Worm (Caenorhabditis elegans) whole organism, young adult: ENCODE measurements around the gene Y76B12C.3.
A peak's percentile ranks its signal among the peaks of the same experiment; 100 is the strongest.

ENCODE experiments used
- B0261.1 ChIP-seq: sonication (generic microtip); optimal IDR thresholded peaks from 2 replicates; lab custom pipeline; 2016; ENCODE audit warnings: mild to moderate bottlenecking, missing genetic modification characterization, moderate library complexity, missing compliant biosample characterization
- C06A6.2 ChIP-seq: fragments of 200-800 bp; sonication (Bioruptor generic); conservative IDR thresholded peaks from 2 replicates; pipeline ENCODE4 v1.3.6; 2022; ENCODE audit warnings: missing genetic modification characterization, missing compliant biosample characterization
- D2030.7 ChIP-seq: fragments of 200-800 bp; sonication (Bioruptor generic); IDR thresholded peaks from 2 replicates; pipeline ENCODE4 v1.3.6; 2022; ENCODE audit warnings: missing genetic modification reagents, missing genetic modification characterization, missing compliant biosample characterization
- F10E7.11 ChIP-seq: sonication (generic microtip); optimal IDR thresholded peaks from 2 replicates; lab custom pipeline; 2017; ENCODE audit warnings: mild to moderate bottlenecking, missing genetic modification characterization, moderate library complexity, missing compliant biosample characterization
- F22D6.2 ChIP-seq: sonication (generic microtip); optimal IDR thresholded peaks from 2 replicates; lab custom pipeline; 2016; ENCODE audit warnings: mild to moderate bottlenecking, missing genetic modification characterization, missing compliant biosample characterization
- F37B4.10 ChIP-seq: fragments of 200-800 bp; sonication (Bioruptor generic); IDR thresholded peaks from 2 replicates; pipeline ENCODE4 v1.3.6; 2022; ENCODE audit warnings: missing genetic modification characterization, missing compliant biosample characterization
- F57A8.1 ChIP-seq: fragments of 200-800 bp; sonication (Bioruptor generic); optimal IDR thresholded peaks from 2 replicates; lab custom pipeline; 2018; ENCODE audit warnings: mild to moderate bottlenecking, missing genetic modification characterization, moderate library complexity, missing compliant biosample characterization
- akir-1 ChIP-seq: fragments of 200-800 bp; sonication (Bioruptor generic); optimal IDR thresholded peaks from 2 replicates; lab custom pipeline; 2018; ENCODE audit warnings: mild to moderate bottlenecking, missing genetic modification characterization, moderate library complexity, missing compliant biosample characterization
- aptf-2 ChIP-seq: fragments of 200-800 bp; sonication (Bioruptor generic); conservative IDR thresholded peaks from 2 replicates; pipeline ENCODE4 v1.3.6; 2022; ENCODE audit warnings: missing genetic modification reagents, missing genetic modification characterization, missing compliant biosample characterization
- atf-7 ChIP-seq: sonication (generic microtip); optimal IDR thresholded peaks from 2 replicates; lab custom pipeline; 2017; ENCODE audit warnings: mild to moderate bottlenecking, missing genetic modification characterization, missing compliant biosample characterization
- attf-3 ChIP-seq: fragments of 200-800 bp; sonication (Bioruptor generic); conservative IDR thresholded peaks from 2 replicates; pipeline ENCODE4 v1.3.6; 2022; ENCODE audit warnings: missing genetic modification reagents, missing genetic modification characterization, missing compliant biosample characterization
- attf-6 ChIP-seq: fragments of 200-800 bp; sonication (Bioruptor generic); IDR thresholded peaks from 2 replicates; pipeline ENCODE4 v1.3.6; 2022; ENCODE audit warnings: missing genetic modification reagents, missing genetic modification characterization, missing compliant biosample characterization
- bed-2 ChIP-seq: fragments of 200-800 bp; sonication (Bioruptor generic); IDR thresholded peaks from 2 replicates; pipeline ENCODE4 v1.3.6; 2022; ENCODE audit warnings: missing genetic modification reagents, missing genetic modification characterization, missing compliant biosample characterization
- cebp-1 ChIP-seq, 2 experiments: fragments of 200-800 bp in 1 of 2; sonication (Bioruptor generic) in 1 of 2; sonication (generic microtip) in 1 of 2; IDR thresholded peaks in 1 of 2; optimal IDR thresholded peaks in 1 of 2; 2 replicates each; pipeline versions ENCODE4 v1.3.6 to Lab custom; 2017 to 2022; ENCODE audit warnings: missing compliant biosample characterization in 2 of 2, missing genetic modification characterization in 2 of 2, mild to moderate bottlenecking in 1 of 2, missing genetic modification reagents in 1 of 2, moderate library complexity in 1 of 2
- ceh-27 ChIP-seq: fragments of 200-800 bp; sonication (Bioruptor generic); optimal IDR thresholded peaks from 2 replicates; lab custom pipeline; 2018; ENCODE audit warnings: mild to moderate bottlenecking, missing genetic modification characterization, moderate library complexity, missing compliant biosample characterization
- ceh-79 ChIP-seq: sonication (generic microtip); optimal IDR thresholded peaks from 2 replicates; lab custom pipeline; 2017; ENCODE audit warnings: mild to moderate bottlenecking, missing genetic modification characterization, missing compliant biosample characterization
- die-1 ChIP-seq: sonication (generic microtip); optimal IDR thresholded peaks from 2 replicates; lab custom pipeline; 2016; ENCODE audit warnings: missing genotype, mild to moderate bottlenecking, missing genetic modification characterization, missing compliant biosample characterization
- dpl-1 ChIP-seq: fragments of 150-350 bp; optimal IDR thresholded peaks from 2 replicates; lab custom pipeline; 2014; ENCODE audit warnings: missing biosample characterization, missing genetic modification reagents, missing genetic modification characterization
- efl-1 ChIP-seq: fragments of 150-350 bp; optimal IDR thresholded peaks from 2 replicates; lab custom pipeline; 2014; ENCODE audit warnings: missing biosample characterization, missing genetic modification reagents, missing genetic modification characterization
- egrh-3 ChIP-seq: fragments of 200-800 bp; sonication (Bioruptor generic); IDR thresholded peaks from 2 replicates; pipeline ENCODE4 v1.3.6; 2022; ENCODE audit warnings: missing genetic modification reagents, missing genetic modification characterization, missing compliant biosample characterization
- ets-4 ChIP-seq: fragments of 200-800 bp; sonication (Bioruptor generic); optimal IDR thresholded peaks from 2 replicates; lab custom pipeline; 2018; ENCODE audit warnings: mild to moderate bottlenecking, missing genetic modification characterization, missing compliant biosample characterization
- him-1 ChIP-seq: sonication (generic microtip); optimal IDR thresholded peaks from 2 replicates; lab custom pipeline; 2016; ENCODE audit warnings: missing genotype, missing genetic modification reagents, missing genetic modification characterization, missing compliant biosample characterization
- hlh-12 ChIP-seq: sonication (generic microtip); optimal IDR thresholded peaks from 2 replicates; lab custom pipeline; 2016; ENCODE audit warnings: missing genetic modification characterization, missing compliant biosample characterization
- hlh-26 ChIP-seq: fragments of 200-800 bp; sonication (Bioruptor generic); conservative IDR thresholded peaks from 2 replicates; pipeline ENCODE4 v1.3.6; 2022; ENCODE audit warnings: missing genetic modification reagents, missing genetic modification characterization, missing compliant biosample characterization
- hrde-1 ChIP-seq: sonication (generic microtip); optimal IDR thresholded peaks from 2 replicates; lab custom pipeline; 2016; ENCODE audit warnings: missing genetic modification characterization, mild to moderate bottlenecking, missing compliant biosample characterization, moderate library complexity, missing genotype, missing genetic modification reagents, borderline replicate concordance
- lag-1 ChIP-seq: fragments of 200-800 bp; sonication (Bioruptor generic); IDR thresholded peaks from 2 replicates; pipeline ENCODE4 v1.3.6; 2022; ENCODE audit warnings: missing genetic modification reagents, missing genetic modification characterization, missing compliant biosample characterization
- lin-35 ChIP-seq, 3 experiments: fragments of 150-350 bp in 2 of 3; sonication (generic microtip) in 1 of 3; optimal IDR thresholded peaks; 2 replicates each; lab custom pipeline; 2014 to 2018; ENCODE audit warnings: missing biosample characterization in 3 of 3, missing genetic modification characterization in 3 of 3, missing genetic modification reagents in 3 of 3
- lin-40 ChIP-seq: sonication (generic microtip); optimal IDR thresholded peaks from 2 replicates; lab custom pipeline; 2016; ENCODE audit warnings: missing genetic modification characterization, mild to moderate bottlenecking, missing compliant biosample characterization, missing genotype, missing genetic modification reagents
- lin-54 ChIP-seq: fragments of 200-800 bp; sonication (Bioruptor generic); optimal IDR thresholded peaks from 2 replicates; lab custom pipeline; 2018; ENCODE audit warnings: mild to moderate bottlenecking, missing genetic modification characterization, missing compliant biosample characterization
- lir-1 ChIP-seq: fragments of 200-800 bp; sonication (Bioruptor generic); conservative IDR thresholded peaks from 2 replicates; pipeline ENCODE4 v1.3.6; 2022; ENCODE audit warnings: missing genetic modification reagents, missing genetic modification characterization, missing compliant biosample characterization
- madf-10 ChIP-seq: sonication (generic microtip); optimal IDR thresholded peaks from 2 replicates; lab custom pipeline; 2016; ENCODE audit warnings: mild to moderate bottlenecking, missing genetic modification characterization, missing compliant biosample characterization
- mes-4 ChIP-seq: sonication (generic microtip); optimal IDR thresholded peaks from 2 replicates; lab custom pipeline; 2016; ENCODE audit warnings: missing genotype, missing genetic modification characterization, missing compliant biosample characterization
- mxl-1 ChIP-seq: sonication (generic microtip); optimal IDR thresholded peaks from 2 replicates; lab custom pipeline; 2016; ENCODE audit warnings: missing genetic modification characterization, missing compliant biosample characterization
- nhr-179 ChIP-seq: sonication (generic microtip); optimal IDR thresholded peaks from 2 replicates; lab custom pipeline; 2016; ENCODE audit warnings: mild to moderate bottlenecking, missing genetic modification characterization, missing compliant biosample characterization
- sdz-38 ChIP-seq: sonication (generic microtip); optimal IDR thresholded peaks from 2 replicates; lab custom pipeline; 2016; ENCODE audit warnings: missing genotype, missing genetic modification characterization, missing compliant biosample characterization
- snpc-1.3 ChIP-seq: sonication (generic microtip); optimal IDR thresholded peaks from 2 replicates; lab custom pipeline; 2017; ENCODE audit warnings: missing genetic modification characterization, mild to moderate bottlenecking, missing compliant biosample characterization, antibody characterized with exemption, moderate library complexity, missing genotype, missing genetic modification reagents; ENCODE audit not compliant: insufficient read depth
- snpc-3.4 ChIP-seq: sonication (generic microtip); optimal IDR thresholded peaks from 2 replicates; lab custom pipeline; 2017; ENCODE audit warnings: missing genetic modification characterization, mild to moderate bottlenecking, missing compliant biosample characterization, antibody characterized with exemption, moderate library complexity, missing genotype, missing genetic modification reagents
- tlf-1 ChIP-seq: fragments of 200-800 bp; sonication (Bioruptor generic); optimal IDR thresholded peaks from 2 replicates; lab custom pipeline; 2018; ENCODE audit warnings: mild to moderate bottlenecking, missing genetic modification characterization, missing compliant biosample characterization
- zim-3 ChIP-seq: sonication (generic microtip); optimal IDR thresholded peaks from 2 replicates; lab custom pipeline; 2017; ENCODE audit warnings: mild to moderate bottlenecking, missing genetic modification characterization, moderate library complexity, missing compliant biosample characterization
- ztf-18 ChIP-seq: sonication (generic microtip); optimal IDR thresholded peaks from 2 replicates; lab custom pipeline; 2016; ENCODE audit warnings: missing genotype, mild to moderate bottlenecking, missing genetic modification characterization, missing compliant biosample characterization
- ztf-28 ChIP-seq: fragments of 200-800 bp; sonication (Bioruptor generic); IDR thresholded peaks from 2 replicates; pipeline ENCODE4 v1.3.6; 2022; ENCODE audit warnings: missing genetic modification reagents, missing genetic modification characterization, missing compliant biosample characterization
- ztf-6 ChIP-seq: fragments of 200-800 bp; sonication (Bioruptor generic); IDR thresholded peaks from 2 replicates; pipeline ENCODE4 v1.3.6; 2022; ENCODE audit warnings: missing genetic modification reagents, missing genetic modification characterization, missing compliant biosample characterization

Y76B12C.3 gene

DNA sequence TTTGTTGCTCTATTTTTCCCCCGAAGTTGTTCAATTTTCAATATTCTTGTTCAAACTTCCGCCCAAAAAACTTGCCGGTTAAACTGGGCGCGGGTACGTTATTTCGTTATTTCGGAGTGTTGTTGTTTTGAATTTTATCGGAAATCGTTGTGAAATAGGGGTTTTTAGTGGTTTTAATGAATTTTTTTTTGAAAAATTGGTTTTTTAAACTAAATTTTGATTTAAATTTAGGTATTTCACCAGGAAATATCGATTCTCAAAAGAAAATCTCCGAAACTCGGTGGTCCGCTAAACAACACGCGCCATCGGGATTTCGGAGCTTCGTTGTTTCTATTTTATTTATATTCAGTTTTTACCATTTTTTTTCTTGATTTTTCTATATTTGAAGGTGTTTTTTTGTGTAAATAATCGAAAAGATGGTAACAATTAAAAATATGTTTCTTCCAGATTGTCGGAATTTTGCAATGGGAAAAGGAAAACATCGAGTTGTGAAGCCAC is 20.3 kb upstream of the Y76B12C.3 start, which contains the start of gene F52C12.2:
TSS of gene F52C12.2 (plus strand) at position 448 of the 498 bp plus-strand sequence.
- TF ChIP-seq F10E7.11 (tag; lab: Kevin White, UChicago) (no peak), ceh-27 (GFP tag; lab: Kevin White, UChicago) (no peak), lin-54 (peak; percentile 29), C06A6.2 (GFP tag; lab: Robert Waterston, UW) (no peak), lag-1 (GFP tag; lab: Robert Waterston, UW) (no peak), attf-3 (GFP tag; lab: Robert Waterston, UW) (peak; percentile 98), nhr-179 (tag; lab: Kevin White, UChicago) (no peak), F37B4.10 (no peak), die-1 (tag; lab: Kevin White, UChicago) (no peak), B0261.1 (tag; lab: Kevin White, UChicago) (no peak), ets-4 (GFP tag; lab: Kevin White, UChicago) (no peak), hlh-26 (GFP tag; lab: Robert Waterston, UW) (no peak), cebp-1 (GFP tag; IDR thresholded peaks at IDR 0.05; lab: Robert Waterston, UW) (no peak), cebp-1 (tag; optimal IDR thresholded peaks at IDR 0.05; lab: Kevin White, UChicago) (peak; percentile 66), lir-1 (GFP tag; lab: Robert Waterston, UW) (no peak), ztf-6 (no peak), lin-40 (tag; lab: Kevin White, UChicago) (peak; percentile 41), him-1 (tag; lab: Kevin White, UChicago) (no peak), mes-4 (tag; lab: Kevin White, UChicago) (no peak), egrh-3 (GFP tag; lab: Robert Waterston, UW) (no peak), atf-7 (no peak), hrde-1 (tag; lab: Kevin White, UChicago) (no peak), dpl-1 (GFP tag; lab: Kevin White, UChicago) (peak; percentile 31), zim-3 (no peak), efl-1 (peak; percentile 30), attf-6 (GFP tag; lab: Robert Waterston, UW) (no peak), lin-35 (GFP tag; optimal IDR thresholded peaks at IDR 0.05; lab: Kevin White, UChicago) (peak in 1 of 3 experiments; percentile 48), ztf-18 (no peak)

DNA sequence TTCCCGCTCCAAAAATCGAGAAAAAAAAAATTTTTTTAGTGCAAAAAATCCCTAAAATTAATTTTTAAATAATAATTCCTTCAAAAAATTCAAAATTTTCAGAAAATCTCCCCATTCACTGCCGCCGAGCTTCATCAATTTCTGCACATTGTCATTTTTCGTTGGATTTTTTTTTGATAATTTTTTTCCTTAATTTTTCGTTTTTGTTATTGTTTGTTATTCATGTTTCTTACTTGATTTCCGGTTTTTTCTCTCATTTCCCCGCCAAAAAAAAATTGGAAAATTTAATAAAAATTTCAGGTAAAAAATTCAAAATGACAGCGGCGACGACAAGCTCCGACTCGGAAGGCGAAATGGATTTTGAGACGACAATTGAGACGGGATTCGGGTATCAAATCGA is 17.1 kb upstream of the Y76B12C.3 start, which contains the start of gene F52C12.6:
TSS of gene F52C12.6 (plus strand) at position 301 of the 400 bp plus-strand sequence.
- TF ChIP-seq ztf-6 (no peak), akir-1 (GFP tag; lab: Kevin White, UChicago) (no peak), bed-2 (GFP tag; lab: Robert Waterston, UW) (no peak), tlf-1 (no peak), ztf-28 (no peak), D2030.7 (no peak), dpl-1 (GFP tag; lab: Kevin White, UChicago) (no peak), snpc-1.3 (tag; lab: Kevin White, UChicago) (no peak), madf-10 (tag; lab: Kevin White, UChicago) (no peak), attf-6 (GFP tag; lab: Robert Waterston, UW) (no peak), ceh-79 (no peak), F57A8.1 (no peak), aptf-2 (GFP tag; lab: Robert Waterston, UW) (no peak), sdz-38 (tag; lab: Kevin White, UChicago) (no peak), snpc-3.4 (tag; lab: Kevin White, UChicago) (no peak), mxl-1 (tag; lab: Kevin White, UChicago) (no peak), F22D6.2 (tag; lab: Kevin White, UChicago) (no peak), hlh-12 (tag; lab: Kevin White, UChicago) (no peak), nhr-179 (tag; lab: Kevin White, UChicago) (no peak)
- TF ChIP-seq, all 124 proteins: peak for 0
